Worm (Caenorhabditis elegans) whole organism, early embryonic: Measurements from ENCODE around the gene F58B3.4.

ENCODE experiments used
- B0310.2 ChIP-seq: sonication (generic microtip); optimal IDR thresholded peaks from 2 replicates; lab custom pipeline; 2016; ENCODE audit warnings: mild to moderate bottlenecking, missing genetic modification characterization, missing compliant biosample characterization
- aly-1 ChIP-seq: sonication (generic microtip); optimal IDR thresholded peaks from 2 replicates; lab custom pipeline; 2016; ENCODE audit warnings: missing genetic modification characterization, missing compliant biosample characterization
- ama-1 ChIP-seq: fragments of 150-350 bp; optimal IDR thresholded peaks from 2 replicates; lab custom pipeline; 2014
- ceh-13 ChIP-seq: fragments of 200-800 bp; sonication (Bioruptor generic); optimal IDR thresholded peaks from 2 replicates; lab custom pipeline; 2018; ENCODE audit warnings: mild to moderate bottlenecking, missing genetic modification characterization, missing compliant biosample characterization
- ceh-36 ChIP-seq: sonication (generic microtip); optimal IDR thresholded peaks from 2 replicates; lab custom pipeline; 2016; ENCODE audit warnings: missing genetic modification characterization, inconsistent platforms, missing compliant biosample characterization
- ets-7 ChIP-seq: sonication (generic microtip); optimal IDR thresholded peaks from 2 replicates; lab custom pipeline; 2016; ENCODE audit warnings: missing genotype, missing genetic modification characterization, missing compliant biosample characterization
- flt-1 ChIP-seq: fragments of 200-800 bp; sonication (Bioruptor generic); IDR thresholded peaks from 2 replicates; pipeline ENCODE4 v1.3.6; 2022; ENCODE audit warnings: missing genetic modification characterization, missing compliant biosample characterization
- hmbx-1 ChIP-seq: sonication (generic microtip); optimal IDR thresholded peaks from 2 replicates; lab custom pipeline; 2016; ENCODE audit warnings: mild to moderate bottlenecking, missing genetic modification characterization, missing compliant biosample characterization
- hmg-4 ChIP-seq: fragments of 200-800 bp; sonication (Bioruptor generic); optimal IDR thresholded peaks from 2 replicates; lab custom pipeline; 2018; ENCODE audit warnings: mild to moderate bottlenecking, missing genetic modification characterization, missing compliant biosample characterization
- hnd-1 ChIP-seq: sonication (generic microtip); optimal IDR thresholded peaks from 2 replicates; lab custom pipeline; 2016; ENCODE audit warnings: missing genetic modification characterization, missing compliant biosample characterization
- sea-1 ChIP-seq: fragments of 200-800 bp; sonication (Bioruptor generic); conservative IDR thresholded peaks from 2 replicates; pipeline ENCODE4 v1.3.6; 2022; ENCODE audit warnings: missing genetic modification characterization, missing compliant biosample characterization
- tbx-11 ChIP-seq: fragments of 200-800 bp; sonication (Bioruptor generic); IDR thresholded peaks from 2 replicates; pipeline ENCODE4 v1.3.6; 2022; ENCODE audit warnings: missing genetic modification characterization, missing compliant biosample characterization
- tbx-37 ChIP-seq: fragments of 200-800 bp; sonication (Bioruptor generic); conservative IDR thresholded peaks from 2 replicates; pipeline ENCODE4 v1.3.6; 2022; ENCODE audit warnings: missing genetic modification reagents, missing genetic modification characterization, missing compliant biosample characterization
- tra-4 ChIP-seq: sonication (generic microtip); optimal IDR thresholded peaks from 2 replicates; lab custom pipeline; 2017; ENCODE audit warnings: missing genetic modification characterization, missing compliant biosample characterization

DNA sequence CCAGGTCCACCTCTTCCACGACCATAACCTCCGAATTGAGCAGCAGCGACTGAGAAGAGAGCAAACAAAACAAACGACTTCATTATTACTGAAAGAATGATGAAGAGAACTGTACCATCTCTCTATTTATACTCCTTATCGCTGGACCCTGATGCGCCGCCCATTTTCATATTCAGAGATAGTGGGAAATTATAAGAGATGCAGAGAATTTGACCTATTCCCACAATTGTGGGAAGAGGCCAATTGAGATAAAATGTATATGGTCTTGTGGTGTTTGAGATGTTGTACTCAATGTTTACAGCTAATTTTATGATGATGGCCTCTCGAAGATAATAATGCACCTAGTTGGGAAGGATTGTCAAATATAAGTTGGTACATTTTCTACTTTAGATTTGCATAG is 9.3 kb upstream of the F58B3.4 start, which contains the start of gene ttr-50:
- TF ChIP-seq sea-1 (GFP tag; lab: Robert Waterston, UW) (no peak), flt-1 (GFP tag; lab: Robert Waterston, UW) (no peak), tra-4 (tag; lab: Kevin White, UChicago) (no peak), ama-1 (lab: Kevin White, UChicago) (no peak), ceh-13 (GFP tag; lab: Kevin White, UChicago) (no peak), tbx-11 (GFP tag; lab: Robert Waterston, UW) (no peak), tbx-37 (GFP tag; lab: Robert Waterston, UW) (no peak), ets-7 (no peak), aly-1 (tag; lab: Kevin White, UChicago) (no peak), hnd-1 (tag; lab: Kevin White, UChicago) (no peak), hmg-4 (no peak), B0310.2 (no peak), ceh-36 (tag; lab: Kevin White, UChicago) (no peak), hmbx-1 (tag; lab: Kevin White, UChicago) (no peak)
